Worm (Caenorhabditis elegans): Measurements from ENCODE around the gene dpy-28.

DNA sequence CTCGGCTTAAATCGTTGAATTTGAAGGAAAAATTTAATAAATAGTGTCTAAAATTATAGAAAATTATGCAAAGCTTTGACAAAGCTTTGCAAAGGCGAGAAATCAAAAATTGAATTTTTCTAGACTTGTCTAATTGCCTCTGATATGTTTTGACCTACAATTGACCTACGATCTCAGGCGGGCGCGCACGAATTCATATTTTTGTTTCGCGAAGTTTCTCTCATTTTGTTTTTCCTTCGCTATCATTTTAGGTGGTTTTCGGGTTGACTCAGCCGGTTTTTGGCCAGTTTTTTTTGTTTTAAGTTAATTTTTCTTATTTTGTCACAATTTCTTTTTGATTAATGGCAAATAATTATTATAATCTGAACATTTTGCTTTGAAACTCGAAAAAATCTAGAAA, 44.3 kb downstream of the dpy-28 start:
- no peak for TF ChIP-seq cebp-1 (GFP tag; IDR thresholded peaks at IDR 0.05)
- no peak for TF ChIP-seq cebp-1 (tag; optimal IDR thresholded peaks at IDR 0.05)
- TF ChIP-seq dox-1 (GFP tag; IDR thresholded peaks at IDR 0.05) = no peak; the same call in 1 of the 2 replicates
- peak; percentile 21 for TF ChIP-seq snpc-1.3 (tag; optimal IDR thresholded peaks at IDR 0.05; ENCODE audit: insufficient read depth)
- TF ChIP-seq B0336.3 (GFP tag; IDR thresholded peaks at IDR 0.05) = no peak
- no peak for TF ChIP-seq K12H6.12 (tag; optimal IDR thresholded peaks at IDR 0.05)
- peak; percentile 73 for TF ChIP-seq lin-54 (GFP tag; optimal IDR thresholded peaks at IDR 0.05)
- no peak for TF ChIP-seq ztf-6 (GFP tag; IDR thresholded peaks at IDR 0.05)
- TF ChIP-seq lin-40 (tag; optimal IDR thresholded peaks at IDR 0.05) = no peak
- TF ChIP-seq hmg-20 (GFP tag; IDR thresholded peaks at IDR 0.05) = no peak
- 0 out of 2 replicates have a peak, but pooled peaks have one; percentile 51 for TF ChIP-seq ztf-28 (GFP tag; IDR thresholded peaks at IDR 0.05)
- no peak for TF ChIP-seq unc-62 (GFP tag; optimal IDR thresholded peaks at IDR 0.05)
- TF ChIP-seq snpc-4 (GFP tag; optimal IDR thresholded peaks at IDR 0.05) = no peak
- TF ChIP-seq snpc-4 (tag; optimal IDR thresholded peaks at IDR 0.05) = peak in 1 of 4 experiments; percentile 37
- TF ChIP-seq Y95B8A.8 (GFP tag; IDR thresholded peaks at IDR 0.05) = peak; percentile 80; the same call in 1 of the 2 replicates
